Worm (Caenorhabditis elegans) whole organism, late embryonic: Measurements from ENCODE around the gene srbc-45.

Experiments
- ceh-24 ChIP-seq: sonication (generic microtip); optimal IDR thresholded peaks from 2 replicates; lab custom pipeline; 2016; ENCODE audit warnings: mild to moderate bottlenecking, missing genetic modification characterization, missing compliant biosample characterization
- ceh-6 ChIP-seq: fragments of 200-800 bp; sonication (Bioruptor generic); optimal IDR thresholded peaks from 2 replicates; lab custom pipeline; 2018; ENCODE audit warnings: mild to moderate bottlenecking, missing genetic modification characterization, missing compliant biosample characterization
- dmd-4 ChIP-seq: sonication (generic microtip); optimal IDR thresholded peaks from 2 replicates; lab custom pipeline; 2016; ENCODE audit warnings: borderline replicate concordance, missing genetic modification characterization, missing compliant biosample characterization
- ets-4 ChIP-seq: sonication (generic microtip); optimal IDR thresholded peaks from 2 replicates; lab custom pipeline; 2016; ENCODE audit warnings: missing genetic modification characterization, missing compliant biosample characterization
- lin-11 ChIP-seq: fragments of 200-800 bp; sonication (Bioruptor generic); optimal IDR thresholded peaks from 2 replicates; lab custom pipeline; 2018; ENCODE audit warnings: mild to moderate bottlenecking, missing genetic modification characterization, missing compliant biosample characterization
- nhr-11 ChIP-seq: fragments of 150-350 bp; optimal IDR thresholded peaks from 2 replicates; lab custom pipeline; 2014; ENCODE audit warnings: missing biosample characterization, missing genetic modification characterization
- pat-9 ChIP-seq: fragments of 200-800 bp; sonication (Bioruptor generic); optimal IDR thresholded peaks from 2 replicates; lab custom pipeline; 2018; ENCODE audit warnings: mild to moderate bottlenecking, missing genetic modification characterization, moderate library complexity, missing compliant biosample characterization
- sox-4 ChIP-seq: sonication (generic microtip); optimal IDR thresholded peaks from 2 replicates; lab custom pipeline; 2017; ENCODE audit warnings: mild to moderate bottlenecking, missing genetic modification characterization, inconsistent platforms, missing compliant biosample characterization
- tbx-2 ChIP-seq: sonication (generic microtip); optimal IDR thresholded peaks from 2 replicates; lab custom pipeline; 2016; ENCODE audit warnings: missing genetic modification characterization, missing compliant biosample characterization
- zip-5 ChIP-seq: sonication (generic microtip); optimal IDR thresholded peaks from 2 replicates; lab custom pipeline; 2016; ENCODE audit warnings: missing genetic modification characterization, missing compliant biosample characterization
- ztf-16 ChIP-seq: sonication (generic microtip); optimal IDR thresholded peaks from 2 replicates; lab custom pipeline; 2017; ENCODE audit warnings: missing genetic modification characterization, missing compliant biosample characterization

DNA sequence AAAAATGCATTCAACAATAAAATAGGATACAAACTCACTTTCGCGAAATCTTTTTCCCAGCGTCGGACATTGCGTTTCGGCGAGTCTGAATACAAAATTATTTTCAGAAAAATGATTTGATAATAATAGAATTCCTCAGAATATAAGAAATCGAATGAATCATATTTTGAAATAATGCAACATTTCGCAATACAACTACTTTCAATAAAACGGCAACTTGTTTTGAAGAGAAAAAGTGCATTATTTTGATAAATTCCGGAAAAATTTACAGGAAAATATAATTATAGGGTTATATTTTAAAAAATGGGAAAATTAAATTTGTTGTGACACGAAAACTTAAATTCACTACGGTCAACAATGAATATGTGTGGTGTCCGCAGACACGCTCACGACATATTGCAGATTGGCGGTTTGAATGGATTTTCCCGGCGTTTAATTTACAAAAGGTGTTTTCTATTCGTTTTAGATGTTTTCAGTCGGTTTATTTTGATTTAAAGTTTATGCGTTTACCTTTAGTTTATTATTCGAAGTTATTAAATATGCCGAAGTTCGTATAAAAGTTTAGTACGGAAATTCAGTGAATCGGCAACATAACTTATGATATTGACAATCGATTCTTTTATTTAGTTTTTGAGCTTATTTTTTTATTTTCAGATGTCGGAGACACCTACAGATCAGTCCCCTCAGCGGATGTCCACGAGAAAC lies 39.9 kb upstream of the srbc-45 start, which contains the start of the genes abcf-1 and scc-3:
- TF ChIP-seq nhr-11 (tag; lab: Kevin White, UChicago) (no peak), sox-4 (tag; lab: Kevin White, UChicago) (no peak), dmd-4 (tag; lab: Kevin White, UChicago) (no peak), ceh-24 (no peak), pat-9 (tag; lab: Kevin White, UChicago) (no peak), ceh-6 (GFP tag; lab: Kevin White, UChicago) (no peak), ztf-16 (no peak), zip-5 (tag; lab: Kevin White, UChicago) (no peak), lin-11 (no peak), tbx-2 (tag; lab: Kevin White, UChicago) (no peak), ets-4 (tag; lab: Kevin White, UChicago) (no peak)
